Worm (Caenorhabditis elegans) whole organism, L2 larva: Measurements from ENCODE around the gene F49C5.7.
"Not testable (repeated sequence)": the region's sequence is repeated elsewhere in the genome, so short reads cannot be mapped to it uniquely, and the experiment has no call there.

ENCODE experiments used
- C34F6.9 ChIP-seq: fragments of 150-350 bp; optimal IDR thresholded peaks from 2 replicates; lab custom pipeline; 2014; ENCODE audit warnings: missing biosample characterization, missing genetic modification characterization
- F13H6.1 ChIP-seq: sonication (generic microtip); optimal IDR thresholded peaks from 2 replicates; lab custom pipeline; 2016; ENCODE audit warnings: missing genetic modification characterization, missing compliant biosample characterization
- R02D3.7 ChIP-seq: fragments of 150-350 bp; optimal IDR thresholded peaks from 2 replicates; lab custom pipeline; 2014; ENCODE audit warnings: missing biosample characterization, missing genetic modification characterization
- Y55F3AM.14 ChIP-seq: fragments of 200-800 bp; sonication (Bioruptor generic); optimal IDR thresholded peaks from 2 replicates; lab custom pipeline; 2018; ENCODE audit warnings: mild to moderate bottlenecking, missing genetic modification characterization, missing compliant biosample characterization
- alr-1 ChIP-seq: fragments of 150-350 bp; optimal IDR thresholded peaks from 2 replicates; lab custom pipeline; 2014; ENCODE audit warnings: missing biosample characterization, missing genetic modification characterization
- ama-1 ChIP-seq: fragments of 150-350 bp; optimal IDR thresholded peaks from 2 replicates; lab custom pipeline; 2018; ENCODE audit warnings: inconsistent platforms
- blmp-1 ChIP-seq: sonication (generic microtip); optimal IDR thresholded peaks from 2 replicates; lab custom pipeline; 2017; ENCODE audit warnings: missing genetic modification characterization, mild to moderate bottlenecking, missing compliant biosample characterization, antibody characterized with exemption, moderate library complexity; ENCODE audit not compliant: insufficient read depth
- ceh-82 ChIP-seq: fragments of 150-350 bp; optimal IDR thresholded peaks from 2 replicates; lab custom pipeline; 2014; ENCODE audit warnings: missing biosample characterization, missing genetic modification characterization
- dmd-4 ChIP-seq: sonication (generic microtip); optimal IDR thresholded peaks from 2 replicates; lab custom pipeline; 2017; ENCODE audit warnings: missing biosample characterization, missing genetic modification characterization
- egl-27 ChIP-seq: sonication (generic microtip); optimal IDR thresholded peaks from 3 replicates; lab custom pipeline; 2017; ENCODE audit warnings: missing biosample characterization, missing genetic modification reagents, missing genetic modification characterization
- elt-3 ChIP-seq: sonication (generic microtip); optimal IDR thresholded peaks from 2 replicates; lab custom pipeline; 2017; ENCODE audit warnings: missing biosample characterization, missing genetic modification characterization
- gmeb-1 ChIP-seq: fragments of 150-350 bp; optimal IDR thresholded peaks from 2 replicates; lab custom pipeline; 2014; ENCODE audit warnings: missing biosample characterization, missing genetic modification characterization
- lin-11 ChIP-seq: fragments of 150-350 bp; sonication (generic microtip); optimal IDR thresholded peaks from 2 replicates; lab custom pipeline; 2014; ENCODE audit warnings: missing biosample characterization, missing genetic modification characterization, inconsistent platforms, mixed read lengths
- lin-39 ChIP-seq: fragments of 150-350 bp; optimal IDR thresholded peaks from 2 replicates; lab custom pipeline; 2014; ENCODE audit warnings: missing biosample characterization, missing genetic modification reagents, missing genetic modification characterization
- lsy-2 ChIP-seq, 2 experiments: fragments of 150-350 bp in 1 of 2; sonication (generic microtip) in 1 of 2; optimal IDR thresholded peaks; 2 replicates each; lab custom pipeline; 2014 to 2017; ENCODE audit warnings: missing biosample characterization in 2 of 2, missing genetic modification characterization in 2 of 2
- mbf-1 ChIP-seq: sonication (generic microtip); optimal IDR thresholded peaks from 2 replicates; lab custom pipeline; 2017; ENCODE audit warnings: missing biosample characterization, missing genetic modification characterization
- nhr-10 ChIP-seq: sonication (generic microtip); optimal IDR thresholded peaks from 2 replicates; lab custom pipeline; 2017; ENCODE audit warnings: missing biosample characterization, missing genetic modification characterization
- nhr-11 ChIP-seq: fragments of 150-350 bp; optimal IDR thresholded peaks from 2 replicates; lab custom pipeline; 2014; ENCODE audit warnings: missing biosample characterization, missing genetic modification characterization
- nhr-12 ChIP-seq: fragments of 150-350 bp; optimal IDR thresholded peaks from 2 replicates; lab custom pipeline; 2014; ENCODE audit warnings: missing biosample characterization, missing genetic modification characterization
- nhr-129 ChIP-seq: fragments of 150-350 bp; optimal IDR thresholded peaks from 2 replicates; lab custom pipeline; 2014; ENCODE audit warnings: missing biosample characterization, missing genetic modification characterization
- nhr-21 ChIP-seq: fragments of 150-350 bp; optimal IDR thresholded peaks from 2 replicates; lab custom pipeline; 2014; ENCODE audit warnings: missing biosample characterization, missing genetic modification characterization
- nhr-23 ChIP-seq: fragments of 150-350 bp; optimal IDR thresholded peaks from 2 replicates; lab custom pipeline; 2014; ENCODE audit warnings: missing biosample characterization, missing genetic modification reagents, missing genetic modification characterization
- nhr-237 ChIP-seq: fragments of 150-350 bp; optimal IDR thresholded peaks from 2 replicates; lab custom pipeline; 2014; ENCODE audit warnings: missing biosample characterization, missing genetic modification characterization
- peb-1 ChIP-seq: fragments of 150-350 bp; optimal IDR thresholded peaks from 2 replicates; lab custom pipeline; 2014; ENCODE audit warnings: missing biosample characterization, missing genetic modification characterization
- sem-4 ChIP-seq: fragments of 150-350 bp; optimal IDR thresholded peaks from 2 replicates; lab custom pipeline; 2014; ENCODE audit warnings: missing biosample characterization, missing genetic modification reagents, missing genetic modification characterization
- sma-3 ChIP-seq: sonication (generic microtip); optimal IDR thresholded peaks from 2 replicates; lab custom pipeline; 2016; ENCODE audit warnings: missing genetic modification reagents, missing genetic modification characterization, missing compliant biosample characterization
- snpc-4 ChIP-seq: fragments of 150-350 bp; optimal IDR thresholded peaks from 2 replicates; lab custom pipeline; 2014; ENCODE audit warnings: missing biosample characterization, missing genetic modification characterization
- unc-39 ChIP-seq: fragments of 150-350 bp; optimal IDR thresholded peaks from 2 replicates; lab custom pipeline; 2014; ENCODE audit warnings: missing biosample characterization, missing genetic modification characterization
- unc-62 ChIP-seq: fragments of 150-350 bp; optimal IDR thresholded peaks from 2 replicates; lab custom pipeline; 2014; ENCODE audit warnings: missing biosample characterization, missing genetic modification reagents, missing genetic modification characterization
- zag-1 ChIP-seq: fragments of 150-350 bp; optimal IDR thresholded peaks from 2 replicates; lab custom pipeline; 2014; ENCODE audit warnings: missing biosample characterization, missing genetic modification characterization

Gene F49C5.7

DNA sequence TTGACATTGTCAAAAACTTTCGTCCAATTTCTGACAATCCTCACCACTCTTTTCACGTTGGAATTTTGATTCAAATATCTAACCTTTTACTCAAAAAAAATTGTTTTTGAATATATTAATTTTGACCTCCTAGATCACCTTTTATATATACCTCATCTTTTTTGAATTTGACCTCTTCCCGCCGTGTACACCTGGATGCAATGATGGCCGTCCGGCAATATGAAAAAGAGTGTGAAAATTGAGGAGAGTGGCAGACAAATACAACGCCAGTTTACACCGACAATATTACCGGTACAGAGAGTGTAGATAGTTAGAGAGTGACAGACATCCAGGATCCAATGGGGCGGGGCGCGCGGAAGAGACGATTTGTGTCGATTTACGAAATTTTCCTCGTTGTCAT is 46.3 kb upstream of the F49C5.7 start, which contains the start of gene ceh-99:
TSS of gene ceh-99 (plus strand) at position 366 of the 400 bp plus-strand sequence.
- TF ChIP-seq alr-1 (tag; lab: Kevin White, UChicago) (no peak), lsy-2 (tag; optimal IDR thresholded peaks at IDR 0.05; lab: Kevin White, UChicago) (no peak), R02D3.7 (tag; lab: Kevin White, UChicago) (no peak), nhr-23 (no peak), snpc-4 (tag; lab: Kevin White, UChicago) (no peak), C34F6.9 (tag; lab: Kevin White, UChicago) (no peak), egl-27 (tag; lab: Kevin White, UChicago) (no peak)

DNA sequence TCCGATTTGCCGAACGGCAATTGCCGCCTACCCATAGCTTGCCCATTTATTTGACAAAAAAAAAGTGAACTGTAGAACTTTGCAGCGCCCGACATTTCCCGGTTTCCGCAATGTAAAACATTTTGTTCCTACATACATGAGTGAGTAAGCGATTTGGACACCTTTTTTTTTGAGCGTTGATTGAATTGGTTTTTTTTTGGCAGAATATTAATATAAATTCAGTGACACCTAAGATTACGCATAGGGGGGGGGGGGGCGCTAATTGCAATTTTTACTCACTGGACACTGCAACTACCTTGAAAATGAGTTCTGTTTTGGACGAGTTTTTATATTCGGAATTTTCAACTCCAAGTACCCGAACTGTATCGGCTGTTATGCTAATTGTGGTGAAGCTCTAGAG is 40.4 kb upstream of the F49C5.7 start, which contains the start of gene srx-118:
TSS of gene srx-118 (plus strand) at position 301 of the 400 bp plus-strand sequence.
- TF ChIP-seq gmeb-1 (tag; lab: Kevin White, UChicago) (no peak), F13H6.1 (no peak), nhr-21 (tag; lab: Kevin White, UChicago) (no peak), sem-4 (tag; lab: Kevin White, UChicago) (no peak), lin-11 (tag; lab: Kevin White, UChicago) (no peak), nhr-12 (tag; lab: Kevin White, UChicago) (no peak), sma-3 (GFP tag; lab: Kevin White, UChicago) (no peak), peb-1 (tag; lab: Kevin White, UChicago) (no peak)

DNA sequence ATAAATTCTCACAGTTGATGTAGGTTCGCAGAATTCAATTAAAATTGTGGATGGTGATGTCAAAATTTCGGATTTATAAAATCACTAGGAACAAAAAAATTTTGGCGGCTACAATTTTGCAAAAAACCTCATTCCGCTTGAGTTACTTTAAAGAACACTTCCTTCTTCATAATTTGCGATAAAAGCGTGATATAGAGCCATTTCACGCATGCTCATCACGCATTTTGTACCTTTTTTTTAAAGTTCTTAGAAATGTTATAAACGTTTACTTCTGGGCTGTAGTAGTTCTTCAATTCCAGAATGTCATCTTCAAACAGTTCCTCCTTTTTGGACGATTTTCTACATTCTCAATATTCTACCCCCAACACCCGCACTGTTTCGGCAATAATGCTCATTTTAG is 38.0 kb upstream of the F49C5.7 start, which contains the start of gene srx-119:
TSS of gene srx-119 (plus strand) at position 301 of the 400 bp plus-strand sequence.
- TF ChIP-seq Y55F3AM.14 (GFP tag; lab: Kevin White, UChicago), result no peak
- TF ChIP-seq gmeb-1 (tag; lab: Kevin White, UChicago), result no peak
- TF ChIP-seq alr-1 (tag; lab: Kevin White, UChicago), result no peak
- no peak for TF ChIP-seq zag-1 (tag; lab: Kevin White, UChicago)
- TF ChIP-seq F13H6.1, result no peak

DNA sequence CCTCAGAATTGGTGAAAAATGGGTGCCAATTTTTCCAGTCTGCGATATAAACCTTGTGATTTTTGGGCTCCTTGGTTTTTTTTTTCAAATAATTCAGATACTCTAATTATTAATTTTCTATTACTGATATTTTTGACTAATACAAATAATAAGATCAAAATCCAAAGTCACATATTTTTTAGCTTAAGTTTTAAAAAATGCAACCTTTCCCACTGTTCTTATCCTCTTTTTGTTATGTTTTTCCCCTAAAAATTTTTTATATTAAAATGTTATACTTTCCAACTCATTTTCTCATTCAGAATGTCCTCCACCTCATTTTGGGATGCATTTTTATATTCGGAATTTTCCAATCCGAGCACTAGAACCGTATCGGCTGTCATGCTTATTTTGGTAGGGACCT is 35.0 kb upstream of the F49C5.7 start, which contains the start of gene srx-120:
TSS of gene srx-120 (plus strand) at position 301 of the 400 bp plus-strand sequence.
- TF ChIP-seq sem-4 (tag; lab: Kevin White, UChicago) (no peak), unc-39 (tag; lab: Kevin White, UChicago) (no peak), Y55F3AM.14 (GFP tag; lab: Kevin White, UChicago) (no peak), elt-3 (tag; lab: Kevin White, UChicago) (no peak), unc-62 (GFP tag; lab: Kevin White, UChicago) (no peak), R02D3.7 (tag; lab: Kevin White, UChicago) (no peak), mbf-1 (no peak), sma-3 (GFP tag; lab: Kevin White, UChicago) (no peak), nhr-129 (tag; lab: Kevin White, UChicago) (no peak), blmp-1 (tag; lab: Kevin White, UChicago) (no peak), nhr-10 (no peak), ama-1 (lab: Kevin White, UChicago) (no peak), ceh-82 (tag; lab: Kevin White, UChicago) (no peak), nhr-21 (tag; lab: Kevin White, UChicago) (no peak)
- TF ChIP-seq, all 48 proteins: peak for 0

DNA sequence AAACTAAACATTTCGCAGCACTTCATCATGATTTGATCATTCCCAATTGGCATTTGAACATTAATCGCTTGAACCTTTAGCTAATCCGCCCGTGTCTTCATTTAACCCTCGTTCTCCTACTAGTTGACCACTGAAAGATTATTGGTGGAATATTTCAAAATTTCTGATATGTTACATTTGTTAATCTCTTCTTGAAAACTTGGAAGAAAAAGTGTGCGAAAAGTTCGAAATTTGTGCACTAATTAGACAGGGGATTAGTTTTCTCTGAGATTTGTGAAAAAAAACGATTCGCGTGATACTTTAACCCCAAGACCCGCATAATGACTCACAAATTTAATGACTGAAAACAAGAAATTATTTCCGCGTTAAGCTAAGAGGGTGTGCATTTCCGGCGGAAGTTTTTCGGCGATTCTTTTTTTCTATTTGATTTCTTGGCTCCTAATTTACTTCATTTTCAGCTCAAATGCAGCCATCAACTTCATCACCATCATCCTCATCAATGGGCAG is 30.6 kb upstream of the F49C5.7 start, which contains the start of gene nimk-1:
TSS of gene nimk-1 (plus strand) at position 457 of the 507 bp plus-strand sequence.
- TF ChIP-seq snpc-4 (tag; lab: Kevin White, UChicago) (no peak), nhr-21 (tag; lab: Kevin White, UChicago) (no peak)

DNA sequence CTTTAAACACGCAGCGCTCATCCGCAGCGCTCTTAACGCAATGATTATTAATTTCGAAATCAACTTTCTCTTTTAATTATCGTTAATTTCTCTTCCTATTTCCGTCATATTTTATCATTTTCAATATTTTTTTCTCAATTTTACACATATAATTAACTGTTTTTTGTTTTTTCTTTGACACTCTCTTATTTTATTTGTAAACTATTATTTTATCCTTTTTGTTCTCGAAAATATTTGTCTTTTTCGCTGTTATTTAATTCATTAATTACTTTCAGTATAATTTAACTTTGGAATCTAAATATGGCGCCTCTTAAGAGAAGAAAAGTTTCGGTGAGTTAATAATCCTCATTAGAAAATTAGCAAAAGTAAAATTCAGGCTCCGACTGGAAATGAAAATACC is 29.7 kb upstream of the F49C5.7 start, which contains the start of gene F49C5.3:
TSS of gene F49C5.3 (plus strand) at position 301 of the 400 bp plus-strand sequence.
- TF ChIP-seq nhr-12 (tag; lab: Kevin White, UChicago); dmd-4 (tag; lab: Kevin White, UChicago); nhr-237: not testable (repeated sequence)

DNA sequence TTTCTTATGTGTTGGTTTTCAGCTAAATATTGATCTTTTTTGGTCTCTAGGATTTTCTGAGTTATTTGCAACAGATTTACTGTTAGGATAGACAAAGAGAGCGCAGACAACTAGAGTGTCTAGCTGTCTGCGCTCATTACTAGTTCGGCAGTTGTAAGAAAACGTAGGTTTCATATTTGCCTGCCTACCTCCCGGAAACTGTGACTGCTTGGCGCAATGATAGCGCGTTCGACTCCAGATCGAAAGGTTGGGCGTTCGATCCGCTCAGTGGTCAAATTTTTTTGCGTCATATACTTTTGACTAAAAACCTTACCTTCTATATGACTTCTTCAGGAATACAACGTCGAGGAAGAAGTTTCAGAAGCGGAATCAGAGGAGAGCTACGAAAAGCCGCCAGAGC is 26.6 kb upstream of the F49C5.7 start:
- TF ChIP-seq nhr-11, result no peak
- no peak for TF ChIP-seq mbf-1
- no peak for TF ChIP-seq lin-39 (tag; lab: Kevin White, UChicago)
- TF ChIP-seq alr-1 (tag; lab: Kevin White, UChicago), result no peak
- no peak for TF ChIP-seq lsy-2 (tag; optimal IDR thresholded peaks at IDR 0.05; lab: Kevin White, UChicago)
- no peak for TF ChIP-seq lin-11 (tag; lab: Kevin White, UChicago)
- no peak for TF ChIP-seq nhr-21 (tag; lab: Kevin White, UChicago)
